Worm (Caenorhabditis elegans): ENCODE data around the gene plp-2.

DNA sequence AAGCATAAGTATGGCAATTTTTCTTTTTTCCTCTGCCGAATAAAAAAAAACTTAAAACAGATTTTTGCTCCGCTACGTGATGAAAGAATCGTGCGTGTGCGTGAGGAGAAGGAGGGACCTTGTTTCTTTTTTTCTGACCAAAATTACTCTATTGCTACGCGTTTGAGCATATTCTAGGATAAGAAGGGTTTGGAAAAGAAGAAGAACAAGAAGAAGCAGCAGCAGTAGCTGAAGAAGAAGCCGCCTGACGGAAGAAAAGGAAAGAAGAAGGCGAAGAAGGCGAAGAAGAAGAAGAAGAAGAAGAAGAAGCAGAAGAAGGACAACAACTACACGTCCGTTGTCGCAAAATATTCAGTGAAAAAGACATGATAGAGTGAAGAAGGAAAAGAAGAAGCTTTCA is 33.5 kb upstream of the plp-2 start:
- TF ChIP-seq ceh-40 (GFP tag; IDR thresholded peaks at IDR 0.05) (no peak), T26A5.8 (tag; optimal IDR thresholded peaks at IDR 0.05) (no peak), ceh-58 (GFP tag; IDR thresholded peaks at IDR 0.05) (no peak), hrde-1 (tag; optimal IDR thresholded peaks at IDR 0.05; ENCODE audit: borderline replicate concordance) (no peak), D2030.7 (GFP tag; IDR thresholded peaks at IDR 0.05) (no peak), madf-6 (GFP tag; IDR thresholded peaks at IDR 0.05) (no peak), sdz-38 (tag; optimal IDR thresholded peaks at IDR 0.05) (no peak), rpc-1 (optimal IDR thresholded peaks at IDR 0.05) (no peak), rpc-1 (tag; optimal IDR thresholded peaks at IDR 0.05) (no peak), snpc-1.1 (tag; optimal IDR thresholded peaks at IDR 0.05; ENCODE audit: insufficient read depth) (no peak), cebp-2 (GFP tag; IDR thresholded peaks at IDR 0.05) (no peak)

All from whole organism, young adult.